Worm (Caenorhabditis elegans) whole organism, L1 larva: ENCODE results near the gene dnj-19.

ENCODE experiments used
- aha-1 ChIP-seq: fragments of 150-350 bp; optimal IDR thresholded peaks from 2 replicates; lab custom pipeline; 2014; ENCODE audit warnings: missing biosample characterization, missing genetic modification characterization
- aly-2 ChIP-seq: fragments of 150-350 bp; optimal IDR thresholded peaks from 2 replicates; lab custom pipeline; 2014; ENCODE audit warnings: missing biosample characterization, missing genetic modification characterization
- ceh-8 ChIP-seq: fragments of 200-800 bp; sonication (Bioruptor generic); optimal IDR thresholded peaks from 2 replicates; lab custom pipeline; 2018; ENCODE audit warnings: mild to moderate bottlenecking, missing genetic modification characterization, moderate library complexity, missing compliant biosample characterization
- ceh-88 ChIP-seq: fragments of 200-800 bp; sonication (Bioruptor generic); IDR thresholded peaks from 2 replicates; pipeline ENCODE4 v1.3.6; 2022; ENCODE audit warnings: missing genetic modification characterization, missing compliant biosample characterization
- dpl-1 ChIP-seq, 3 experiments: fragments of 150-350 bp in 2 of 3; sonication (generic microtip) in 1 of 3; optimal IDR thresholded peaks; 2 replicates each; lab custom pipeline; 2014 to 2017; ENCODE audit warnings: missing biosample characterization in 3 of 3, missing genetic modification characterization in 3 of 3, missing genetic modification reagents in 3 of 3
- efl-1 ChIP-seq, 4 experiments: fragments of 150-350 bp; optimal IDR thresholded peaks in 3 of 4; peaks in 1 of 4; 1 replicate in 1 of 4; 2 replicates in 3 of 4; lab custom pipeline; 2014; ENCODE audit warnings: missing biosample characterization in 2 of 4, missing genetic modification characterization in 2 of 4, missing genetic modification reagents in 2 of 4
- egl-27 ChIP-seq, 2 experiments: fragments of 150-350 bp in 1 of 2; sonication (generic microtip); optimal IDR thresholded peaks; 3 replicates each; lab custom pipeline; 2017 to 2018; ENCODE audit warnings: missing biosample characterization in 2 of 2, missing genetic modification characterization in 2 of 2, missing genetic modification reagents in 2 of 2
- elt-2 ChIP-seq: sonication (generic microtip); optimal IDR thresholded peaks from 2 replicates; lab custom pipeline; 2016; ENCODE audit warnings: missing genetic modification characterization, mild to moderate bottlenecking, inconsistent platforms, missing compliant biosample characterization, missing genetic modification reagents
- ets-5 ChIP-seq: fragments of 200-800 bp; sonication (Bioruptor generic); IDR thresholded peaks from 2 replicates; pipeline ENCODE4 v1.3.6; 2022; ENCODE audit warnings: missing genetic modification characterization, missing compliant biosample characterization
- fkh-10 ChIP-seq: sonication (generic microtip); optimal IDR thresholded peaks from 2 replicates; lab custom pipeline; 2017; ENCODE audit warnings: missing biosample characterization, missing genetic modification reagents, missing genetic modification characterization
- fos-1 ChIP-seq: fragments of 150-350 bp; optimal IDR thresholded peaks from 2 replicates; lab custom pipeline; 2014; ENCODE audit warnings: missing biosample characterization, missing genetic modification characterization
- grh-1 ChIP-seq: fragments of 200-800 bp; sonication (Bioruptor generic); IDR thresholded peaks from 2 replicates; pipeline ENCODE4 v1.3.6; 2022; ENCODE audit warnings: missing genetic modification reagents, missing genetic modification characterization, missing compliant biosample characterization
- hlh-17 ChIP-seq: fragments of 200-800 bp; sonication (Bioruptor generic); optimal IDR thresholded peaks from 2 replicates; lab custom pipeline; 2018; ENCODE audit warnings: missing genetic modification characterization, mild to moderate bottlenecking, missing compliant biosample characterization, moderate library complexity, borderline replicate concordance
- hlh-4 ChIP-seq: sonication (generic microtip); optimal IDR thresholded peaks from 2 replicates; lab custom pipeline; 2016; ENCODE audit warnings: mild to moderate bottlenecking, missing genetic modification characterization, missing compliant biosample characterization
- irx-1 ChIP-seq: sonication (generic microtip); optimal IDR thresholded peaks from 2 replicates; lab custom pipeline; 2016; ENCODE audit warnings: missing genetic modification characterization, missing compliant biosample characterization
- isw-1 ChIP-seq: fragments of 200-800 bp; sonication (Bioruptor generic); IDR thresholded peaks from 2 replicates; pipeline ENCODE4 v1.3.6; 2022; ENCODE audit warnings: missing genetic modification characterization, missing compliant biosample characterization
- lin-13 ChIP-seq: fragments of 150-350 bp; optimal IDR thresholded peaks from 2 replicates; lab custom pipeline; 2014; ENCODE audit warnings: missing biosample characterization, missing genetic modification reagents, missing genetic modification characterization
- lin-35 ChIP-seq, 2 experiments: fragments of 150-350 bp; optimal IDR thresholded peaks; 2 replicates each; lab custom pipeline; 2014; ENCODE audit warnings: missing biosample characterization in 2 of 2, missing genetic modification characterization in 2 of 2, missing genetic modification reagents in 2 of 2
- lin-39 ChIP-seq: fragments of 150-350 bp; optimal IDR thresholded peaks from 2 replicates; lab custom pipeline; 2014; ENCODE audit warnings: missing biosample characterization, missing genetic modification reagents, missing genetic modification characterization
- mef-2 ChIP-seq: fragments of 150-350 bp; optimal IDR thresholded peaks from 2 replicates; lab custom pipeline; 2014; ENCODE audit warnings: missing biosample characterization, missing genetic modification characterization
- nhr-11 ChIP-seq: fragments of 150-350 bp; optimal IDR thresholded peaks from 2 replicates; lab custom pipeline; 2014; ENCODE audit warnings: missing biosample characterization, missing genetic modification characterization
- nhr-20 ChIP-seq: sonication (generic microtip); optimal IDR thresholded peaks from 2 replicates; lab custom pipeline; 2016; ENCODE audit warnings: mild to moderate bottlenecking, missing genetic modification characterization, missing compliant biosample characterization
- nhr-237 ChIP-seq: fragments of 150-350 bp; optimal IDR thresholded peaks from 2 replicates; lab custom pipeline; 2014; ENCODE audit warnings: missing biosample characterization, missing genetic modification characterization
- nhr-47 ChIP-seq: sonication (generic microtip); optimal IDR thresholded peaks from 2 replicates; lab custom pipeline; 2016; ENCODE audit warnings: mild to moderate bottlenecking, missing genetic modification characterization, moderate library complexity, missing compliant biosample characterization
- nhr-76 ChIP-seq: sonication (generic microtip); optimal IDR thresholded peaks from 2 replicates; lab custom pipeline; 2017; ENCODE audit warnings: missing biosample characterization, missing genetic modification characterization
- nhr-77 ChIP-seq: fragments of 150-350 bp; optimal IDR thresholded peaks from 2 replicates; lab custom pipeline; 2014; ENCODE audit warnings: missing biosample characterization, missing genetic modification characterization
- nhr-84 ChIP-seq: sonication (generic microtip); optimal IDR thresholded peaks from 2 replicates; lab custom pipeline; 2017; ENCODE audit warnings: missing biosample characterization, missing genetic modification characterization
- nhr-90 ChIP-seq: sonication (generic microtip); optimal IDR thresholded peaks from 2 replicates; lab custom pipeline; 2016; ENCODE audit warnings: mild to moderate bottlenecking, missing genetic modification characterization, missing compliant biosample characterization; ENCODE audit not compliant: poor library complexity
- pag-3 ChIP-seq: sonication (generic microtip); optimal IDR thresholded peaks from 2 replicates; lab custom pipeline; 2017; ENCODE audit warnings: missing genetic modification characterization, mild to moderate bottlenecking, missing compliant biosample characterization, antibody characterized with exemption, borderline replicate concordance; ENCODE audit not compliant: insufficient read depth
- pax-3 ChIP-seq: fragments of 200-800 bp; sonication (Bioruptor generic); optimal IDR thresholded peaks from 2 replicates; lab custom pipeline; 2018; ENCODE audit warnings: mild to moderate bottlenecking, missing genetic modification characterization, moderate library complexity, missing compliant biosample characterization
- pqm-1 ChIP-seq: sonication (generic microtip); optimal IDR thresholded peaks from 3 replicates; lab custom pipeline; 2017; ENCODE audit warnings: missing biosample characterization, missing genetic modification characterization
- rnt-1 ChIP-seq: sonication (generic microtip); optimal IDR thresholded peaks from 2 replicates; lab custom pipeline; 2016; ENCODE audit warnings: mild to moderate bottlenecking, missing genetic modification characterization, moderate library complexity, missing compliant biosample characterization
- snpc-4 ChIP-seq: fragments of 150-350 bp; optimal IDR thresholded peaks from 2 replicates; lab custom pipeline; 2014; ENCODE audit warnings: missing biosample characterization, missing genetic modification characterization
- snu-23 ChIP-seq: sonication (generic microtip); optimal IDR thresholded peaks from 2 replicates; lab custom pipeline; 2016; ENCODE audit warnings: missing genetic modification characterization, missing compliant biosample characterization
- sox-4 ChIP-seq: sonication (generic microtip); optimal IDR thresholded peaks from 2 replicates; lab custom pipeline; 2016; ENCODE audit warnings: missing genetic modification characterization, missing compliant biosample characterization
- tbx-2 ChIP-seq: sonication (generic microtip); optimal IDR thresholded peaks from 2 replicates; lab custom pipeline; 2016; ENCODE audit warnings: missing genetic modification characterization, missing compliant biosample characterization
- unc-86 ChIP-seq: sonication (generic microtip); optimal IDR thresholded peaks from 2 replicates; lab custom pipeline; 2016; ENCODE audit warnings: missing genetic modification characterization, missing compliant biosample characterization
- unc-98 ChIP-seq: fragments of 200-800 bp; sonication (Bioruptor generic); IDR thresholded peaks from 2 replicates; pipeline ENCODE4 v1.3.6; 2022; ENCODE audit warnings: missing genetic modification characterization, missing compliant biosample characterization
- zip-4 ChIP-seq: fragments of 200-800 bp; sonication (Bioruptor generic); optimal IDR thresholded peaks from 2 replicates; lab custom pipeline; 2018; ENCODE audit warnings: mild to moderate bottlenecking, missing genetic modification characterization, moderate library complexity, missing compliant biosample characterization
- ztf-4 ChIP-seq: fragments of 150-350 bp; optimal IDR thresholded peaks from 2 replicates; lab custom pipeline; 2014; ENCODE audit warnings: missing biosample characterization, missing genetic modification characterization

Gene dnj-19

ce11 chrV:5513630-5514378 lies 9.1 kb upstream of the dnj-19 start, which contains the start of the genes hpo-15 and mms-19:
Gene hpo-15, minus strand, starts transcription at chrV:5513830.
Gene mms-19, plus strand, starts transcription at chrV:5514348.
- TF ChIP-seq nhr-11 (tag; lab: Kevin White, UChicago), result no peak
- no peak for TF ChIP-seq ztf-4 (tag; lab: Kevin White, UChicago)
- TF ChIP-seq aha-1 (tag; lab: Kevin White, UChicago), result no peak
- TF ChIP-seq pqm-1 (tag; lab: Kevin White, UChicago), result no peak
- no peak for TF ChIP-seq nhr-90 (tag; lab: Kevin White, UChicago)
- TF ChIP-seq lin-35 (GFP tag; optimal IDR thresholded peaks at IDR 0.05; lab: Kevin White, UChicago), result peak in 1 of 2 experiments; percentile 1
- TF ChIP-seq unc-98 (GFP tag; lab: Robert Waterston, UW), result no peak
- TF ChIP-seq efl-1 (optimal IDR thresholded peaks at IDR 0.05; lab: Kevin White, UChicago), result no peak
- TF ChIP-seq efl-1 (GFP tag; optimal IDR thresholded peaks at IDR 0.05 in 1 of 2; lab: Kevin White, UChicago), result peak in 1 of 2 experiments; percentile 49
- no peak for TF ChIP-seq hlh-4 (tag; lab: Kevin White, UChicago)
- no peak for TF ChIP-seq aly-2 (tag; lab: Kevin White, UChicago)
- no peak for TF ChIP-seq rnt-1
- no peak for TF ChIP-seq nhr-76 (tag; lab: Kevin White, UChicago)
- TF ChIP-seq sox-4 (tag; lab: Kevin White, UChicago), result no peak
- no peak for TF ChIP-seq ets-5 (GFP tag; lab: Robert Waterston, UW)
- TF ChIP-seq fos-1 (tag; lab: Kevin White, UChicago), result no peak
- peak; percentile 46 for TF ChIP-seq elt-2 (tag; lab: Kevin White, UChicago)
- TF ChIP-seq unc-86 (tag; lab: Kevin White, UChicago), result no peak
- no peak for TF ChIP-seq hlh-17 (GFP tag; lab: Kevin White, UChicago)
- TF ChIP-seq snu-23 (GFP tag; lab: Kevin White, UChicago), result no peak
- TF ChIP-seq egl-27 (tag; optimal IDR thresholded peaks at IDR 0.05; lab: Kevin White, UChicago), result no peak
- no peak for TF ChIP-seq ceh-88 (GFP tag; lab: Robert Waterston, UW)
- TF ChIP-seq, all 84 proteins: peak for 3

ce11 chrV:5512559-5512958 lies 7.9 kb upstream of the dnj-19 start:
- TF ChIP-seq elt-2 (tag; lab: Kevin White, UChicago) (peak; percentile 80), pqm-1 (tag; lab: Kevin White, UChicago) (peak; percentile 75), lin-35 (GFP tag; optimal IDR thresholded peaks at IDR 0.05; lab: Kevin White, UChicago) (peak in 1 of 2 experiments; percentile 0), lin-39 (tag; lab: Kevin White, UChicago) (no peak)

- TF ChIP-seq mef-2 (tag; lab: Kevin White, UChicago), result no peak
- peak; percentile 67 for TF ChIP-seq elt-2 (tag; lab: Kevin White, UChicago)
- TF ChIP-seq lin-35 (GFP tag; optimal IDR thresholded peaks at IDR 0.05; lab: Kevin White, UChicago), result peak in 1 of 2 experiments; percentile 27
These were observed 7.1 kb upstream of the dnj-19 start for ce11 chrV:5511720-5512119.

ce11 chrV:5509966-5510365 lies 5.3 kb upstream of the dnj-19 start:
- TF ChIP-seq snu-23 (GFP tag; lab: Kevin White, UChicago) (no peak), lin-13 (GFP tag; lab: Kevin White, UChicago) (no peak), ceh-8 (no peak), zip-4 (GFP tag; lab: Kevin White, UChicago) (no peak), nhr-77 (no peak)

- no peak for TF ChIP-seq nhr-47 (tag; lab: Kevin White, UChicago)
- TF ChIP-seq fkh-10 (GFP tag; lab: Kevin White, UChicago), result no peak
- no peak for TF ChIP-seq aha-1 (tag; lab: Kevin White, UChicago)
- TF ChIP-seq egl-27 (tag; optimal IDR thresholded peaks at IDR 0.05; lab: Kevin White, UChicago), result no peak
- TF ChIP-seq rnt-1, result no peak
- TF ChIP-seq unc-98 (GFP tag; lab: Robert Waterston, UW), result no peak
- TF ChIP-seq pax-3 (tag; lab: Kevin White, UChicago), result no peak
- no peak for TF ChIP-seq tbx-2 (tag; lab: Kevin White, UChicago)
- no peak for TF ChIP-seq nhr-237 (tag; lab: Kevin White, UChicago)
- TF ChIP-seq snpc-4 (tag; lab: Kevin White, UChicago), result no peak
- no peak for TF ChIP-seq nhr-11 (tag; lab: Kevin White, UChicago)
- no peak for TF ChIP-seq irx-1 (tag; lab: Kevin White, UChicago)
- no peak for TF ChIP-seq efl-1 (optimal IDR thresholded peaks at IDR 0.05; lab: Kevin White, UChicago)
- no peak for TF ChIP-seq efl-1 (GFP tag; optimal IDR thresholded peaks at IDR 0.05 in 1 of 2; lab: Kevin White, UChicago)
- TF ChIP-seq ztf-4 (tag; lab: Kevin White, UChicago), result no peak
- no peak for TF ChIP-seq nhr-20
- no peak for TF ChIP-seq nhr-84
- TF ChIP-seq isw-1 (GFP tag; lab: Robert Waterston, UW), result no peak
- no peak for TF ChIP-seq pag-3 (tag; lab: Kevin White, UChicago)
- no peak for TF ChIP-seq dpl-1 (GFP tag; optimal IDR thresholded peaks at IDR 0.05; lab: Kevin White, UChicago)
- no peak for TF ChIP-seq grh-1
- TF ChIP-seq, all 84 proteins: peak for 0
These were observed 4.5 kb upstream of the dnj-19 start for ce11 chrV:5509134-5509533.
